Worm (Caenorhabditis elegans): ENCODE results near the gene dylt-3.

dylt-3 gene

ce11 chrII:8157991-8158390 lies 23.5 kb upstream of the dylt-3 start, which contains the start of gene pch-2 (continued):
- no peak for TF ChIP-seq hlh-17 (GFP tag; optimal IDR thresholded peaks at IDR 0.05; ENCODE audit: borderline replicate concordance)
- TF ChIP-seq efl-3 (GFP tag; optimal IDR thresholded peaks at IDR 0.05), result no peak
- TF ChIP-seq ztf-4 (tag; optimal IDR thresholded peaks at IDR 0.05), result no peak
- TF ChIP-seq egl-13 (tag; optimal IDR thresholded peaks at IDR 0.05), result no peak
- TF ChIP-seq ceh-82 (tag; optimal IDR thresholded peaks at IDR 0.05), result no peak
- TF ChIP-seq lir-3 (tag; optimal IDR thresholded peaks at IDR 0.05; ENCODE audit: poor library complexity), result no peak
- peak; percentile 80 to 93 for TF ChIP-seq lsy-2 (tag; optimal IDR thresholded peaks at IDR 0.05)
- no peak for TF ChIP-seq ets-5 (GFP tag; IDR thresholded peaks at IDR 0.05)
- peak; percentile 61 for TF ChIP-seq mep-1 (tag; optimal IDR thresholded peaks at IDR 0.05)
- TF ChIP-seq unc-62 (GFP tag; optimal IDR thresholded peaks at IDR 0.05), result no peak
- TF ChIP-seq nhr-28 (tag; optimal IDR thresholded peaks at IDR 0.05), result no peak
- peak; percentile 3 for TF ChIP-seq unc-130 (tag; optimal IDR thresholded peaks at IDR 0.05)
- TF ChIP-seq nhr-77 (tag; optimal IDR thresholded peaks at IDR 0.05), result peak; percentile 37
- TF ChIP-seq C04F5.9 (tag; optimal IDR thresholded peaks at IDR 0.05), result peak; percentile 64
- TF ChIP-seq ama-1 (optimal IDR thresholded peaks at IDR 0.05), result no peak
- TF ChIP-seq skn-1 (tag; optimal IDR thresholded peaks at IDR 0.05), result peak; percentile 32
- TF ChIP-seq zip-4 (GFP tag; optimal IDR thresholded peaks at IDR 0.05), result no peak
- peak; percentile 60 for TF ChIP-seq blmp-1 (tag; optimal IDR thresholded peaks at IDR 0.05)
- peak; percentile 38 for TF ChIP-seq F16B12.6 (tag; optimal IDR thresholded peaks at IDR 0.05)
- no peak for TF ChIP-seq ceh-88 (GFP tag; IDR thresholded peaks at IDR 0.05)
- TF ChIP-seq fkh-10 (GFP tag; optimal IDR thresholded peaks at IDR 0.05), result no peak
- no peak for TF ChIP-seq aha-1 (tag; optimal IDR thresholded peaks at IDR 0.05)
- no peak for TF ChIP-seq ceh-63 (GFP tag; optimal IDR thresholded peaks at IDR 0.05)
- no peak for TF ChIP-seq nhr-237 (tag; optimal IDR thresholded peaks at IDR 0.05)
- no peak for TF ChIP-seq tbx-2 (tag; optimal IDR thresholded peaks at IDR 0.05)
- peak; percentile 29; the same call in 1 of the 2 replicates for TF ChIP-seq isw-1 (GFP tag; IDR thresholded peaks at IDR 0.05)
- TF ChIP-seq egl-27 (tag; optimal IDR thresholded peaks at IDR 0.05), result no peak
- no peak for TF ChIP-seq hlh-4 (tag; optimal IDR thresholded peaks at IDR 0.05)
- peak; percentile 47 for TF ChIP-seq xbp-1 (tag; optimal IDR thresholded peaks at IDR 0.05)
- no peak for TF ChIP-seq irx-1 (tag; optimal IDR thresholded peaks at IDR 0.05)
- TF ChIP-seq nhr-84 (tag; optimal IDR thresholded peaks at IDR 0.05), result no peak
- TF ChIP-seq nhr-90 (tag; optimal IDR thresholded peaks at IDR 0.05; ENCODE audit: poor library complexity), result peak; percentile 48
- TF ChIP-seq mab-9 (GFP tag; IDR thresholded peaks at IDR 0.05), result no peak
- peak; percentile 48 for TF ChIP-seq swsn-7 (tag; optimal IDR thresholded peaks at IDR 0.05)
- TF ChIP-seq ztf-11 (tag; optimal IDR thresholded peaks at IDR 0.05), result no peak
- no peak for TF ChIP-seq pax-3 (tag; optimal IDR thresholded peaks at IDR 0.05)
- TF ChIP-seq alr-1 (tag; optimal IDR thresholded peaks at IDR 0.05; ENCODE audit: borderline replicate concordance), result no peak
- peak; percentile 67 for TF ChIP-seq nhr-47 (tag; optimal IDR thresholded peaks at IDR 0.05)
- no peak for TF ChIP-seq ceh-8 (GFP tag; optimal IDR thresholded peaks at IDR 0.05)
- TF ChIP-seq pag-3 (tag; optimal IDR thresholded peaks at IDR 0.05; ENCODE audit: borderline replicate concordance, insufficient read depth), result no peak
- TF ChIP-seq nhr-85 (tag), result peak; percentile 75
- no peak for TF ChIP-seq sox-4 (tag; optimal IDR thresholded peaks at IDR 0.05)
- TF ChIP-seq nhr-71 (tag; optimal IDR thresholded peaks at IDR 0.05), result peak; percentile 70
- no peak for TF ChIP-seq unc-86 (tag; optimal IDR thresholded peaks at IDR 0.05)
- no peak for TF ChIP-seq unc-98 (GFP tag; IDR thresholded peaks at IDR 0.05)
- no peak for TF ChIP-seq vab-15 (tag; optimal IDR thresholded peaks at IDR 0.05)
- TF ChIP-seq nhr-19 (GFP tag; conservative IDR thresholded peaks at IDR 0.05), result peak; percentile 46
- peak; percentile 65 for TF ChIP-seq snu-23 (GFP tag; optimal IDR thresholded peaks at IDR 0.05)
- no peak for TF ChIP-seq sup-37 (GFP tag; optimal IDR thresholded peaks at IDR 0.05)
- TF ChIP-seq grh-1 (GFP tag; IDR thresholded peaks at IDR 0.05), result no peak
- peak; percentile 45 for TF ChIP-seq lin-14 (GFP tag; optimal IDR thresholded peaks at IDR 0.05)
- TF ChIP-seq lin-13 (GFP tag; optimal IDR thresholded peaks at IDR 0.05), result no peak
- no peak for TF ChIP-seq tlp-1 (tag; optimal IDR thresholded peaks at IDR 0.05)
